Worm (Caenorhabditis elegans) whole organism, L4 larva: Measurements from ENCODE around the gene F41H8.1.

Experiments used
- T26A8.4 ChIP-seq: fragments of 200-800 bp; sonication (Bioruptor generic); IDR thresholded peaks from 2 replicates; pipeline ENCODE4 v1.3.6; 2022; ENCODE audit warnings: missing genetic modification characterization, missing compliant biosample characterization
- Y105C5A.15 ChIP-seq: fragments of 200-800 bp; sonication (Bioruptor generic); IDR thresholded peaks from 2 replicates; pipeline ENCODE4 v1.3.6; 2022; ENCODE audit warnings: missing genetic modification characterization, missing compliant biosample characterization
- Y48G9A.11 ChIP-seq: fragments of 200-800 bp; sonication (Bioruptor generic); IDR thresholded peaks from 2 replicates; pipeline ENCODE4 v1.3.6; 2022; ENCODE audit warnings: missing genetic modification reagents, missing genetic modification characterization, missing compliant biosample characterization
- dve-1 ChIP-seq: sonication (generic microtip); optimal IDR thresholded peaks from 2 replicates; lab custom pipeline; 2017; ENCODE audit warnings: antibody characterized with exemption, mild to moderate bottlenecking, missing genetic modification characterization, missing compliant biosample characterization; ENCODE audit not compliant: insufficient read depth
- egl-27 ChIP-seq: sonication (generic microtip); optimal IDR thresholded peaks from 3 replicates; lab custom pipeline; 2017; ENCODE audit warnings: missing biosample characterization, missing genetic modification reagents, missing genetic modification characterization
- mdl-1 ChIP-seq, 2 experiments: fragments of 150-350 bp in 1 of 2; sonication (generic microtip) in 1 of 2; optimal IDR thresholded peaks; 2 replicates each; lab custom pipeline; 2014 to 2017; ENCODE audit warnings: missing biosample characterization in 2 of 2, missing genetic modification characterization in 2 of 2
- mep-1 ChIP-seq: fragments of 150-350 bp; sonication (generic microtip); optimal IDR thresholded peaks from 3 replicates; lab custom pipeline; 2014; ENCODE audit warnings: missing biosample characterization, missing genetic modification characterization
- nhr-11 ChIP-seq: fragments of 150-350 bp; optimal IDR thresholded peaks from 2 replicates; lab custom pipeline; 2014; ENCODE audit warnings: missing biosample characterization, missing genetic modification characterization
- nhr-28 ChIP-seq: fragments of 150-350 bp; optimal IDR thresholded peaks from 2 replicates; lab custom pipeline; 2014; ENCODE audit warnings: missing biosample characterization, missing genetic modification characterization
- nhr-6 ChIP-seq: fragments of 150-350 bp; optimal IDR thresholded peaks from 2 replicates; lab custom pipeline; 2014; ENCODE audit warnings: missing biosample characterization, missing genetic modification characterization
- nhr-76 ChIP-seq: fragments of 150-350 bp; optimal IDR thresholded peaks from 2 replicates; lab custom pipeline; 2014; ENCODE audit warnings: missing biosample characterization, missing genetic modification characterization
- pha-4 ChIP-seq, 2 experiments: fragments of 150-350 bp in 1 of 2; fragments of 200-800 bp in 1 of 2; sonication (Bioruptor generic) in 1 of 2; IDR thresholded peaks in 1 of 2; optimal IDR thresholded peaks in 1 of 2; 2 replicates each; pipeline versions ENCODE4 v1.3.6 to Lab custom; 2014 to 2022; ENCODE audit warnings: missing genetic modification characterization in 2 of 2, missing genetic modification reagents in 2 of 2, missing biosample characterization in 1 of 2, missing compliant biosample characterization in 1 of 2
- snpc-4 ChIP-seq: fragments of 150-350 bp; optimal IDR thresholded peaks from 2 replicates; lab custom pipeline; 2014; ENCODE audit warnings: missing biosample characterization, missing genetic modification characterization
- unc-130 ChIP-seq: sonication (generic microtip); optimal IDR thresholded peaks from 2 replicates; lab custom pipeline; 2016; ENCODE audit warnings: missing genetic modification reagents, missing genetic modification characterization, missing compliant biosample characterization

DNA sequence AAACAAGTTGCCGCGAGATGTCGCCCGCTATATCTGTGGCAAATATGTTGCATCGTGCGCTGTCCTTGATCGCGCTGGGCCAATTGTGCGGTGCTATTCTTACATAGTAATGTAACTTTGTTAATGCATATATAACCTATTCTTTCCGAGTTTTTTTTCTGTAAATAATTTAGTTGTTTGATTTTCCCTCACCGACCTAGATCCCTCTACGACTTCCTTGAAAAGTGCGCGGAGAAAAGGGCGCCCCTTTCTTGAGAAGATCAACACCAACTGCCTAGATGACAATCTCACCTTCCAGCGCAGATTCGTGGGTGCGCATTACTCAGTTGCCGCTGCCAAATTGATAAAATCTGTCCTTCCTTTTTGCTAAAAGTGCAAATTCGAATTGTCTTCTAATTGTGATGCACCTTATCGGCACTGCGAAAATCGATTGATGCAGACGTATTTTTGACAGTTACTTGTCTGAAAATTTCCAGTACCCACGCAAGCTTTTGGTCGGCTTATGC is 31.9 kb upstream of the F41H8.1 start:
- TF ChIP-seq pha-4 (GFP tag; IDR thresholded peaks at IDR 0.05; lab: Robert Waterston, UW) (no peak), pha-4 (tag; optimal IDR thresholded peaks at IDR 0.05; lab: Kevin White, UChicago) (no peak), unc-130 (GFP tag; lab: Kevin White, UChicago) (no peak), egl-27 (tag; lab: Kevin White, UChicago) (no peak), nhr-28 (tag; lab: Kevin White, UChicago) (no peak), dve-1 (tag; lab: Kevin White, UChicago) (no peak), Y48G9A.11 (GFP tag; lab: Robert Waterston, UW) (no peak), nhr-11 (tag; lab: Kevin White, UChicago) (no peak), T26A8.4 (GFP tag; lab: Robert Waterston, UW) (no peak), nhr-6 (tag; lab: Kevin White, UChicago) (no peak), mep-1 (tag; lab: Kevin White, UChicago) (no peak), mdl-1 (tag; optimal IDR thresholded peaks at IDR 0.05; lab: Kevin White, UChicago) (no peak), Y105C5A.15 (GFP tag; lab: Robert Waterston, UW) (no peak), snpc-4 (tag; lab: Kevin White, UChicago) (no peak), nhr-76 (tag; lab: Kevin White, UChicago) (no peak)
